Worm (Caenorhabditis elegans): Measurements from ENCODE around the gene F16H6.4.

The F16H6.4 gene

DNA sequence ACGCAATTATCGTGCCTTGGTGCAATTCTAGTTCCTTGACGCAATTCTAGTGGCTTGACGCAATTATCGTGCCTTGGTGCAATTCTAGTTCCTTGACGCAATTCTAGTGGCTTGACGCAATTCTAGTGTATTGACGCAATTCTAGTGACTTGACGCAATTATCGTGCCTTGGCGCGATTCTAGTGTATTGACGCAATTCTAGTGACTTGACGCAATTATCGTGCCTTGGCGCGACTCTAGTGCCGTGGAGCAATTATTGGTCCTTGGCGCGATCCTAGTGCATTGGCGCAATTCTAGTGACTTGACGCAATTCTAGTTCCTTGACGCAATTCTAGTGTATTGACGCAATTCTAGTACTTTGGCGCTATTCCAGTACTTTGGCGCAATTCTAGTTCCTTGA lies 23.6 kb upstream of the F16H6.4 start:
- TF ChIP-seq madf-5 (GFP tag; IDR thresholded peaks at IDR 0.05): peak in 1 of 2 experiments; percentile 69; a peak in 1 of 4 replicates
- 0 out of 2 replicates have a peak, but pooled peaks have one; percentile 35 for TF ChIP-seq dmd-8 (GFP tag; IDR thresholded peaks at IDR 0.05)

- no peak for TF ChIP-seq hlh-30 (tag; optimal IDR thresholded peaks at IDR 0.05; ENCODE audit: insufficient read depth)
- TF ChIP-seq snpc-4 (tag; optimal IDR thresholded peaks at IDR 0.05): no peak
- TF ChIP-seq dmd-9 (GFP tag; IDR thresholded peaks at IDR 0.05): no peak
- TF ChIP-seq D1046.2 (GFP tag; IDR thresholded peaks at IDR 0.05): no peak
- no peak for TF ChIP-seq vab-7 (GFP tag; IDR thresholded peaks at IDR 0.05)
- no peak for TF ChIP-seq madf-5 (GFP tag; IDR thresholded peaks at IDR 0.05)
- TF ChIP-seq nhr-102 (tag; optimal IDR thresholded peaks at IDR 0.05): no peak
- TF ChIP-seq F26F4.8 (GFP tag; conservative IDR thresholded peaks at IDR 0.05): no peak
- no peak for TF ChIP-seq skn-1 (tag; optimal IDR thresholded peaks at IDR 0.05)
- no peak for TF ChIP-seq nhr-25 (tag; optimal IDR thresholded peaks at IDR 0.05; ENCODE audit: borderline replicate concordance, insufficient read depth)
- no peak for TF ChIP-seq egl-27 (tag; optimal IDR thresholded peaks at IDR 0.05)
- no peak for TF ChIP-seq nhr-11 (tag; optimal IDR thresholded peaks at IDR 0.05)
- TF ChIP-seq dpl-1 (GFP tag; optimal IDR thresholded peaks at IDR 0.05): no peak
- TF ChIP-seq mep-1 (tag; optimal IDR thresholded peaks at IDR 0.05): no peak
- TF ChIP-seq ceh-44 (GFP tag; IDR thresholded peaks at IDR 0.05): no peak
- no peak for TF ChIP-seq Y75B8A.6 (GFP tag; IDR thresholded peaks at IDR 0.05)
- no peak for TF ChIP-seq ctbp-1 (GFP tag; IDR thresholded peaks at IDR 0.05)
- TF ChIP-seq rbr-2 (tag; optimal IDR thresholded peaks at IDR 0.05): no peak
- TF ChIP-seq ama-1 (optimal IDR thresholded peaks at IDR 0.05): no peak
Measured at ce11 chrV:18178659-18179058, 19.9 kb upstream of the F16H6.4 start, which contains the start of gene C31G12.4. Gene C31G12.4, minus strand, starts transcription at chrV:18178759.

DNA sequence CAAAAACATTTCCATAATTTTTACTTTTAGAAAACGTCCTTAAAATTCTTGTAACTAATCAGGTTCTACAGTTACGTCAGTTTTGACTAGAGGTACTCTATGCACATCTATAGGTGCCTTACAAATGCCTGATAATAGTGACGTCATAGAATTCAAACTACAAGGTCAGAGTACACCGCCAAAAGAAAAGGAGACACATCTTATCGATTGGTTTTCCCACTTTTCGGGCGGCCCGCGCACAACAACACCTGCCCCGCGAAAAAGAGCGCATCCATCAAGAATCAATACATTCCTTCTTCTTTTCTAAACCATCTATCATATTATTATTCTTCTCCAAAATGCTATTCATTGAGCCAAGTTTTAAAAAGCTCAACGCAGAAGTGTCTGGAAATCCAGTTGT lies 18.9 kb upstream of the F16H6.4 start, which contains the start of gene C31G12.1:
Gene C31G12.1, plus strand, starts transcription at position 301 of the 400 bp plus-strand sequence.
- no peak for TF ChIP-seq nhr-11 (tag; optimal IDR thresholded peaks at IDR 0.05)
- TF ChIP-seq D1046.2 (GFP tag; IDR thresholded peaks at IDR 0.05): no peak
- TF ChIP-seq vab-7 (GFP tag; IDR thresholded peaks at IDR 0.05): no peak
- TF ChIP-seq T20F7.1 (GFP tag; optimal IDR thresholded peaks at IDR 0.05): no peak
- TF ChIP-seq F26F4.8 (GFP tag; conservative IDR thresholded peaks at IDR 0.05): no peak
- TF ChIP-seq unc-130 (GFP tag; optimal IDR thresholded peaks at IDR 0.05): no peak
- TF ChIP-seq cey-2 (tag; optimal IDR thresholded peaks at IDR 0.05; ENCODE audit: borderline replicate concordance, insufficient read depth): no peak
- no peak for TF ChIP-seq snpc-4 (tag; optimal IDR thresholded peaks at IDR 0.05)
- TF ChIP-seq mxl-2 (GFP tag; conservative IDR thresholded peaks at IDR 0.05): no peak
- TF ChIP-seq daf-8 (GFP tag; IDR thresholded peaks at IDR 0.05): no peak
- no peak for TF ChIP-seq duxl-1 (tag; optimal IDR thresholded peaks at IDR 0.05; ENCODE audit: poor library complexity)
- no peak for TF ChIP-seq hlh-30 (tag; optimal IDR thresholded peaks at IDR 0.05; ENCODE audit: insufficient read depth)
- TF ChIP-seq sdz-12 (GFP tag; optimal IDR thresholded peaks at IDR 0.05): no peak
- no peak for TF ChIP-seq ceh-28 (tag; optimal IDR thresholded peaks at IDR 0.05)
- no peak for TF ChIP-seq mes-2 (tag; optimal IDR thresholded peaks at IDR 0.05; ENCODE audit: poor library complexity, severe bottlenecking)

ce11 chrV:18184910-18185309 lies 13.6 kb upstream of the F16H6.4 start, which contains the start of gene C31G12.3:
Gene C31G12.3, plus strand, starts transcription at chrV:18185210.
- TF ChIP-seq nhr-102 (tag; optimal IDR thresholded peaks at IDR 0.05) (no peak), zag-1 (tag; optimal IDR thresholded peaks at IDR 0.05) (no peak)

- TF ChIP-seq spr-1 (tag; optimal IDR thresholded peaks at IDR 0.05): no peak
- TF ChIP-seq aha-1 (tag): peak; percentile 84
Measured at ce11 chrV:18188328-18188727, 10.2 kb upstream of the F16H6.4 start, which contains the start of gene clec-245. Gene clec-245, minus strand, starts transcription at chrV:18188428.
